Fruit fly (Drosophila melanogaster) whole organism, embryonic: Measurements from ENCODE around the gene FoxL1.

ENCODE experiments used
- BEAF-32 ChIP-seq: fragments of 200-800 bp; sonication (Bioruptor generic); optimal IDR thresholded peaks from 3 replicates; lab custom pipeline; 2017; ENCODE audit warnings: missing biosample characterization, missing genetic modification characterization, mild to moderate bottlenecking, moderate library complexity, missing genetic modification reagents
- Bgb ChIP-seq: fragments of 200-800 bp; sonication (Bioruptor generic); IDR thresholded peaks from 2 replicates; pipeline ENCODE4 v1.3.6; 2022; ENCODE audit warnings: missing biosample characterization, missing genetic modification characterization; ENCODE audit not compliant: partially characterized antibody
- CG11398 ChIP-seq: fragments of 200-800 bp; sonication (Bioruptor generic); optimal IDR thresholded peaks from 2 replicates; lab custom pipeline; 2016; ENCODE audit warnings: missing biosample characterization, missing genetic modification characterization
- CG12219 ChIP-seq: fragments of 200-800 bp; sonication (Bioruptor generic); optimal IDR thresholded peaks from 3 replicates; lab custom pipeline; 2018; ENCODE audit warnings: missing biosample characterization, mild to moderate bottlenecking, missing genetic modification characterization
- CG13894 ChIP-seq: fragments of 200-800 bp; sonication (Bioruptor generic); optimal IDR thresholded peaks from 3 replicates; lab custom pipeline; 2018; ENCODE audit warnings: missing biosample characterization, mild to moderate bottlenecking, missing genetic modification characterization, moderate library complexity
- CG15479 ChIP-seq: fragments of 200-800 bp; sonication (Bioruptor generic); optimal IDR thresholded peaks from 3 replicates; lab custom pipeline; 2019; ENCODE audit warnings: missing biosample characterization, mild to moderate bottlenecking, missing genetic modification characterization, moderate library complexity
- CG17829 ChIP-seq: fragments of 200-800 bp; optimal IDR thresholded peaks from 2 replicates; lab custom pipeline; 2019; ENCODE audit warnings: missing biosample characterization, mild to moderate bottlenecking, missing genetic modification characterization, moderate library complexity
- CG18262 ChIP-seq: fragments of 200-800 bp; optimal IDR thresholded peaks from 3 replicates; lab custom pipeline; 2019; ENCODE audit warnings: missing biosample characterization, mild to moderate bottlenecking, missing genetic modification characterization, moderate library complexity
- CG2678 ChIP-seq: fragments of 200-800 bp; sonication (Bioruptor generic); optimal IDR thresholded peaks from 3 replicates; lab custom pipeline; 2019; ENCODE audit warnings: missing biosample characterization, mild to moderate bottlenecking, missing genetic modification characterization, moderate library complexity
- CG31441 ChIP-seq: fragments of 200-800 bp; sonication (Bioruptor generic); IDR thresholded peaks from 2 replicates; pipeline ENCODE4 v1.3.6; 2022; ENCODE audit warnings: missing biosample characterization, missing genetic modification characterization
- CG3995 ChIP-seq: fragments of 200-800 bp; sonication (Bioruptor generic); optimal IDR thresholded peaks from 3 replicates; lab custom pipeline; 2016; ENCODE audit warnings: missing biosample characterization, missing genetic modification characterization
- CG4820 ChIP-seq: fragments of 200-800 bp; sonication (Bioruptor generic); optimal IDR thresholded peaks from 3 replicates; lab custom pipeline; 2016; ENCODE audit warnings: missing biosample characterization, missing genetic modification characterization
- CG6689 ChIP-seq: fragments of 200-800 bp; sonication (Bioruptor generic); IDR thresholded peaks from 2 replicates; pipeline ENCODE4 v1.3.6; 2022; ENCODE audit warnings: missing biosample characterization, missing genetic modification characterization
- CG7745 ChIP-seq: fragments of 200-800 bp; sonication (Bioruptor generic); optimal IDR thresholded peaks from 2 replicates; lab custom pipeline; 2018; ENCODE audit warnings: missing biosample characterization, mild to moderate bottlenecking, missing genetic modification characterization, moderate library complexity
- CG8089 ChIP-seq: fragments of 200-800 bp; sonication (Bioruptor generic); optimal IDR thresholded peaks from 3 replicates; lab custom pipeline; 2016; ENCODE audit warnings: missing biosample characterization, missing genetic modification characterization
- CG8290 ChIP-seq, 3 experiments: fragments of 200-800 bp; sonication (Bioruptor generic); optimal IDR thresholded peaks; 2 replicates each; lab custom pipeline; 2016 to 2019; ENCODE audit warnings: missing biosample characterization in 3 of 3, missing genetic modification characterization in 3 of 3, mild to moderate bottlenecking in 2 of 3, moderate library complexity in 1 of 3
- CG9727 ChIP-seq: fragments of 200-800 bp; sonication (Bioruptor generic); optimal IDR thresholded peaks from 3 replicates; lab custom pipeline; 2017; ENCODE audit warnings: missing biosample characterization, mild to moderate bottlenecking, missing genetic modification characterization
- CG9876 ChIP-seq: fragments of 200-800 bp; sonication (Bioruptor generic); optimal IDR thresholded peaks from 2 replicates; lab custom pipeline; 2016; ENCODE audit warnings: missing biosample characterization, missing genetic modification characterization
- Dip3 ChIP-seq: fragments of 200-800 bp; sonication (Bioruptor generic); optimal IDR thresholded peaks from 3 replicates; lab custom pipeline; 2016; ENCODE audit warnings: missing biosample characterization, missing genetic modification characterization
- ERR ChIP-seq: fragments of 200-800 bp; sonication (Bioruptor generic); optimal IDR thresholded peaks from 2 replicates; lab custom pipeline; 2016; ENCODE audit warnings: missing biosample characterization, missing genetic modification characterization
- Eip74EF ChIP-seq, 2 experiments: fragments of 200-800 bp in 1 of 2; fragments of >200 bp in 1 of 2; sonication (Bioruptor generic) in 1 of 2; optimal IDR thresholded peaks; 2 replicates each; lab custom pipeline; 2017 to 2019; ENCODE audit warnings: missing biosample characterization in 2 of 2, missing genetic modification characterization in 2 of 2, mild to moderate bottlenecking in 1 of 2, moderate library complexity in 1 of 2
- HLHmδ ChIP-seq: fragments of 200-800 bp; sonication (Bioruptor generic); optimal IDR thresholded peaks from 2 replicates; lab custom pipeline; 2018; ENCODE audit warnings: missing biosample characterization, mild to moderate bottlenecking, missing genetic modification characterization, moderate library complexity
- Hey ChIP-seq: fragments of 200-800 bp; sonication (Bioruptor generic); optimal IDR thresholded peaks from 3 replicates; lab custom pipeline; 2018; ENCODE audit warnings: missing biosample characterization, mild to moderate bottlenecking, missing genetic modification characterization
- HmgD ChIP-seq: fragments of 200-800 bp; sonication (Bioruptor generic); optimal IDR thresholded peaks from 3 replicates; lab custom pipeline; 2016; ENCODE audit warnings: missing biosample characterization, missing genetic modification characterization
- Hr78 ChIP-seq, 2 experiments: fragments of 200-800 bp in 1 of 2; fragments of >200 bp in 1 of 2; sonication (Bioruptor generic) in 1 of 2; optimal IDR thresholded peaks; 2 replicates each; lab custom pipeline; 2017 to 2019; ENCODE audit warnings: missing biosample characterization in 2 of 2, missing genetic modification characterization in 2 of 2, mild to moderate bottlenecking in 1 of 2, moderate library complexity in 1 of 2
- Neu2 ChIP-seq: fragments of 200-800 bp; sonication (Bioruptor generic); optimal IDR thresholded peaks from 3 replicates; lab custom pipeline; 2016; ENCODE audit warnings: missing biosample characterization, missing genetic modification characterization, borderline replicate concordance
- TFAM ChIP-seq: fragments of 200-800 bp; sonication (Bioruptor generic); optimal IDR thresholded peaks from 2 replicates; lab custom pipeline; 2017; ENCODE audit warnings: missing biosample characterization, missing genetic modification characterization, inconsistent platforms
- Xbp1 ChIP-seq: fragments of 200-800 bp; sonication (Bioruptor generic); optimal IDR thresholded peaks from 3 replicates; lab custom pipeline; 2016; ENCODE audit warnings: missing biosample characterization, mild to moderate bottlenecking, missing genetic modification characterization
- abd-A ChIP-seq: fragments of 200-800 bp; sonication (Bioruptor generic); optimal IDR thresholded peaks from 3 replicates; lab custom pipeline; 2019; ENCODE audit warnings: missing biosample characterization, mild to moderate bottlenecking, missing genetic modification characterization, moderate library complexity
- cad ChIP-seq: fragments of >200 bp; optimal IDR thresholded peaks from 2 replicates; lab custom pipeline; 2017; ENCODE audit warnings: missing biosample characterization, missing genetic modification characterization
- cg ChIP-seq: fragments of 200-800 bp; sonication (Bioruptor generic); optimal IDR thresholded peaks from 3 replicates; lab custom pipeline; 2019; ENCODE audit warnings: missing biosample characterization, mild to moderate bottlenecking, missing genetic modification characterization, moderate library complexity
- corto ChIP-seq: fragments of 200-800 bp; sonication (Bioruptor generic); optimal IDR thresholded peaks from 2 replicates; lab custom pipeline; 2016; ENCODE audit warnings: missing biosample characterization, mild to moderate bottlenecking, missing genetic modification characterization, moderate library complexity
- dati ChIP-seq: fragments of 200-800 bp; sonication (Bioruptor generic); IDR thresholded peaks from 2 replicates; pipeline ENCODE4 v1.3.6; 2022; ENCODE audit warnings: missing biosample characterization, missing genetic modification characterization
- disco-r ChIP-seq: fragments of 200-800 bp; sonication (Bioruptor generic); optimal IDR thresholded peaks from 2 replicates; lab custom pipeline; 2016; ENCODE audit warnings: missing biosample characterization, missing genetic modification characterization
- dmrt99B ChIP-seq: fragments of 200-800 bp; sonication (Bioruptor generic); optimal IDR thresholded peaks from 2 replicates; lab custom pipeline; 2018; ENCODE audit warnings: missing biosample characterization, mild to moderate bottlenecking, missing genetic modification characterization, moderate library complexity
- ems ChIP-seq: fragments of 200-800 bp; sonication (Bioruptor generic); optimal IDR thresholded peaks from 3 replicates; lab custom pipeline; 2016; ENCODE audit warnings: missing biosample characterization, missing genetic modification characterization
- en ChIP-seq: fragments of 200-800 bp; sonication (Bioruptor generic); optimal IDR thresholded peaks from 2 replicates; lab custom pipeline; 2016; ENCODE audit warnings: missing biosample characterization, missing genetic modification characterization
- fu2 ChIP-seq: fragments of 200-800 bp; sonication (Bioruptor generic); optimal IDR thresholded peaks from 2 replicates; lab custom pipeline; 2016; ENCODE audit warnings: missing biosample characterization, missing genetic modification characterization
- gcm ChIP-seq: fragments of 200-800 bp; sonication (Bioruptor generic); optimal IDR thresholded peaks from 2 replicates; lab custom pipeline; 2019; ENCODE audit warnings: missing biosample characterization, mild to moderate bottlenecking, missing genetic modification characterization, moderate library complexity
- gsb ChIP-seq: fragments of 200-800 bp; sonication (Bioruptor generic); IDR thresholded peaks from 2 replicates; pipeline ENCODE4 v1.3.6; 2022; ENCODE audit warnings: missing biosample characterization, missing genetic modification characterization
- gsb-n ChIP-seq: fragments of 200-800 bp; sonication (Bioruptor generic); optimal IDR thresholded peaks from 3 replicates; lab custom pipeline; 2018; ENCODE audit warnings: missing biosample characterization, mild to moderate bottlenecking, missing genetic modification characterization
- nau ChIP-seq: fragments of 200-800 bp; sonication (Bioruptor generic); optimal IDR thresholded peaks from 3 replicates; lab custom pipeline; 2017; ENCODE audit warnings: missing biosample characterization, mild to moderate bottlenecking, missing genetic modification characterization, missing genetic modification reagents
- nerfin-1 ChIP-seq: fragments of 200-800 bp; sonication (Bioruptor generic); optimal IDR thresholded peaks from 3 replicates; lab custom pipeline; 2019; ENCODE audit warnings: missing biosample characterization, mild to moderate bottlenecking, missing genetic modification characterization, moderate library complexity
- phol ChIP-seq: fragments of 200-800 bp; sonication (Bioruptor generic); optimal IDR thresholded peaks from 3 replicates; lab custom pipeline; 2018; ENCODE audit warnings: missing biosample characterization, mild to moderate bottlenecking, missing genetic modification characterization, moderate library complexity
- pros ChIP-seq: fragments of 200-800 bp; sonication (Bioruptor generic); optimal IDR thresholded peaks from 3 replicates; lab custom pipeline; 2019; ENCODE audit warnings: missing biosample characterization, mild to moderate bottlenecking, missing genetic modification characterization, moderate library complexity
- scrt ChIP-seq: fragments of 200-800 bp; sonication (Bioruptor generic); optimal IDR thresholded peaks from 2 replicates; lab custom pipeline; 2018; ENCODE audit warnings: missing biosample characterization, mild to moderate bottlenecking, missing genetic modification characterization, moderate library complexity
- twi ChIP-seq: fragments of 200-800 bp; optimal IDR thresholded peaks from 2 replicates; lab custom pipeline; 2019; ENCODE audit warnings: missing biosample characterization, mild to moderate bottlenecking, missing genetic modification characterization, moderate library complexity
- zf30C ChIP-seq: fragments of 200-800 bp; sonication (Bioruptor generic); optimal IDR thresholded peaks from 3 replicates; lab custom pipeline; 2018; ENCODE audit warnings: missing biosample characterization, mild to moderate bottlenecking, missing genetic modification characterization

Gene FoxL1

dm6 chr3L:3978762-3979516 lies 39.7 kb upstream of the FoxL1 start (continued):
- no peak for TF ChIP-seq CG17829 (tag; lab: Kevin White, UChicago)
- TF ChIP-seq ems (GFP tag; lab: Kevin White, UChicago), result no peak
- no peak for TF ChIP-seq phol (tag; lab: Kevin White, UChicago)
- peak; percentile 68 for TF ChIP-seq scrt
- TF ChIP-seq fu2 (GFP tag; lab: Kevin White, UChicago), result no peak
- no peak for TF ChIP-seq corto (GFP tag; lab: Kevin White, UChicago)
- TF ChIP-seq twi, result no peak
- TF ChIP-seq CG13894 (tag; lab: Kevin White, UChicago), result peak; percentile 45
- no peak for TF ChIP-seq Neu2 (GFP tag; lab: Kevin White, UChicago)
- TF ChIP-seq CG15479 (GFP tag; lab: Kevin White, UChicago), result peak; percentile 41
- TF ChIP-seq gsb-n, result peak; percentile 3
- no peak for TF ChIP-seq dmrt99B (tag; lab: Kevin White, UChicago)
- TF ChIP-seq Hr78 (GFP tag; optimal IDR thresholded peaks at IDR 0.05; lab: Kevin White, UChicago), result no peak
- no peak for TF ChIP-seq CG6689 (GFP tag; lab: Robert Waterston, UW)
- peak; percentile 57 for TF ChIP-seq cad (GFP tag; lab: Kevin White, UChicago)
- TF ChIP-seq zf30C (GFP tag; lab: Kevin White, UChicago), result no peak
- TF ChIP-seq abd-A, result peak; percentile 48
- no peak for TF ChIP-seq Eip74EF (GFP tag; optimal IDR thresholded peaks at IDR 0.05; lab: Kevin White, UChicago)
- no peak for TF ChIP-seq CG11398 (GFP tag; lab: Kevin White, UChicago)
- TF ChIP-seq CG7745, result no peak
- no peak for TF ChIP-seq HmgD
- no peak for TF ChIP-seq Bgb (GFP tag; lab: Robert Waterston, UW)
- TF ChIP-seq BEAF-32 (GFP tag; lab: Kevin White, UChicago), result no peak
- TF ChIP-seq ERR, result no peak
- TF ChIP-seq CG9876, result no peak
- no peak for TF ChIP-seq Hey
- TF ChIP-seq CG8290 (GFP tag; optimal IDR thresholded peaks at IDR 0.05; lab: Kevin White, UChicago), result no peak
- no peak for TF ChIP-seq CG8290 (tag; optimal IDR thresholded peaks at IDR 0.05; lab: Kevin White, UChicago)
- peak; percentile 83 for TF ChIP-seq pros (GFP tag; lab: Kevin White, UChicago)
- no peak for TF ChIP-seq CG31441 (GFP tag; lab: Robert Waterston, UW)
- TF ChIP-seq HLHmδ, result no peak
- TF ChIP-seq CG3995 (GFP tag; lab: Kevin White, UChicago), result no peak
- peak; percentile 67 for TF ChIP-seq nerfin-1 (tag; lab: Kevin White, UChicago)
- no peak for TF ChIP-seq en (GFP tag; lab: Kevin White, UChicago)
- TF ChIP-seq CG2678, result no peak
- TF ChIP-seq nau (GFP tag; lab: Kevin White, UChicago), result no peak
- TF ChIP-seq gsb (GFP tag; lab: Robert Waterston, UW), result no peak
- TF ChIP-seq cg (GFP tag; lab: Kevin White, UChicago), result no peak
- no peak for TF ChIP-seq CG8089 (GFP tag; lab: Kevin White, UChicago)
- no peak for TF ChIP-seq CG4820 (GFP tag; lab: Kevin White, UChicago)
- no peak for TF ChIP-seq Dip3 (GFP tag; lab: Kevin White, UChicago)
- no peak for TF ChIP-seq gcm (GFP tag; lab: Kevin White, UChicago)
- TF ChIP-seq Xbp1 (GFP tag; lab: Kevin White, UChicago), result no peak
- no peak for TF ChIP-seq dati (GFP tag; lab: Robert Waterston, UW)
- TF ChIP-seq CG18262 (tag; lab: Kevin White, UChicago), result no peak
- TF ChIP-seq CG9727 (GFP tag; lab: Kevin White, UChicago), result no peak
- no peak for TF ChIP-seq disco-r (GFP tag; lab: Kevin White, UChicago)
- no peak for TF ChIP-seq CG12219 (GFP tag; lab: Kevin White, UChicago)
- no peak for TF ChIP-seq TFAM (GFP tag; lab: Kevin White, UChicago)
